Fruit fly (Drosophila melanogaster): ENCODE data around the gene pum.
A peak's percentile ranks its signal among the peaks of the same experiment; 100 is the strongest.

The pum gene

dm6 chr3R:9039448-9039847 lies 198.0 kb downstream of the pum start, which contains the start of gene neur (continued):
- no peak for TF ChIP-seq ttk (GFP tag; IDR thresholded peaks at IDR 0.05)
- no peak for TF ChIP-seq chm (GFP tag; IDR thresholded peaks at IDR 0.05)
- TF ChIP-seq CG12155 (GFP tag; optimal IDR thresholded peaks at IDR 0.05): peak; percentile 63
- no peak for TF ChIP-seq run (tag; optimal IDR thresholded peaks at IDR 0.05)
- TF ChIP-seq NfI (GFP tag; optimal IDR thresholded peaks at IDR 0.05): peak; percentile 40
- TF ChIP-seq CoRest (tag; optimal IDR thresholded peaks at IDR 0.05): peak; percentile 75
- TF ChIP-seq sc (optimal IDR thresholded peaks at IDR 0.05): no peak
- TF ChIP-seq sc (GFP tag; optimal IDR thresholded peaks at IDR 0.05): no peak
- TF ChIP-seq fru (optimal IDR thresholded peaks at IDR 0.05): no peak
- no peak for TF ChIP-seq CG31388 (GFP tag; optimal IDR thresholded peaks at IDR 0.05)
- no peak for TF ChIP-seq CG12744 (GFP tag; optimal IDR thresholded peaks at IDR 0.05)
- no peak for TF ChIP-seq HHEX (GFP tag; optimal IDR thresholded peaks at IDR 0.05)
- no peak for TF ChIP-seq CG11560 (tag; IDR thresholded peaks at IDR 0.05)
- TF ChIP-seq CG2116 (GFP tag; optimal IDR thresholded peaks at IDR 0.05): peak; percentile 54
- TF ChIP-seq CG15696 (tag; optimal IDR thresholded peaks at IDR 0.05): no peak
- no peak for TF ChIP-seq Awh (GFP tag; IDR thresholded peaks at IDR 0.05)
- peak; percentile 59; the same call in 2 of the 3 replicates for TF ChIP-seq CG6791 (GFP tag; IDR thresholded peaks at IDR 0.05; ENCODE audit: partially characterized antibody)
- peak; percentile 18 to 41 for TF ChIP-seq tll (GFP tag; optimal IDR thresholded peaks at IDR 0.05)
- TF ChIP-seq slou (GFP tag; optimal IDR thresholded peaks at IDR 0.05): no peak
- no peak for TF ChIP-seq CG15011 (GFP tag; optimal IDR thresholded peaks at IDR 0.05)
- TF ChIP-seq unpg (GFP tag; optimal IDR thresholded peaks at IDR 0.05): no peak
- peak; percentile 58; the same call in 1 of the 2 replicates for TF ChIP-seq ato (GFP tag; IDR thresholded peaks at IDR 0.05; ENCODE audit: partially characterized antibody)
- TF ChIP-seq Hr78 (GFP tag; optimal IDR thresholded peaks at IDR 0.05): no peak
- peak; percentile 28 for TF ChIP-seq CG13775 (GFP tag; optimal IDR thresholded peaks at IDR 0.05)
- TF ChIP-seq CG10147 (GFP tag; optimal IDR thresholded peaks at IDR 0.05): peak; percentile 57
- TF ChIP-seq CG12104 (GFP tag; optimal IDR thresholded peaks at IDR 0.05): peak; percentile 19
- TF ChIP-seq CG15514 (GFP tag; optimal IDR thresholded peaks at IDR 0.05): peak; percentile 51
- TF ChIP-seq CG10366 (GFP tag; IDR thresholded peaks at IDR 0.05): no peak
- TF ChIP-seq p53 (GFP tag; optimal IDR thresholded peaks at IDR 0.05): no peak
- TF ChIP-seq psq (GFP tag; optimal IDR thresholded peaks at IDR 0.05): no peak
- TF ChIP-seq CG6272 (GFP tag; IDR thresholded peaks at IDR 0.05): no peak
- TF ChIP-seq CG2875 (GFP tag; optimal IDR thresholded peaks at IDR 0.05): no peak
- TF ChIP-seq CG42726 (GFP tag; IDR thresholded peaks at IDR 0.05; ENCODE audit: partially characterized antibody): 0 out of 2 replicates have a peak, but pooled peaks have one; percentile 35
- peak; percentile 22 for TF ChIP-seq dmrt11E (tag; optimal IDR thresholded peaks at IDR 0.05)
- TF ChIP-seq CG7963 (GFP tag; IDR thresholded peaks at IDR 0.05; ENCODE audit: partially characterized antibody): peak; percentile 40; the same call in 1 of the 3 replicates
- no peak for TF ChIP-seq pita (GFP tag; optimal IDR thresholded peaks at IDR 0.05)
- no peak for TF ChIP-seq CG6765 (GFP tag; optimal IDR thresholded peaks at IDR 0.05)
- no peak for TF ChIP-seq repo (GFP tag; optimal IDR thresholded peaks at IDR 0.05)
- TF ChIP-seq CG15479 (GFP tag; optimal IDR thresholded peaks at IDR 0.05): no peak
- peak; percentile 73 for TF ChIP-seq CG14710 (tag; optimal IDR thresholded peaks at IDR 0.05)
- TF ChIP-seq nmo (GFP tag; optimal IDR thresholded peaks at IDR 0.05): peak; percentile 72
- TF ChIP-seq CG9797 (GFP tag; optimal IDR thresholded peaks at IDR 0.05): peak; percentile 88
- no peak for TF ChIP-seq CG3726 (GFP tag; IDR thresholded peaks at IDR 0.05)
- no peak for TF ChIP-seq C15 (GFP tag; IDR thresholded peaks at IDR 0.05)
- TF ChIP-seq CG14050 (GFP tag; IDR thresholded peaks at IDR 0.05): no peak
- TF ChIP-seq bowl (GFP tag; IDR thresholded peaks at IDR 0.05): no peak
- no peak for TF ChIP-seq tio (GFP tag; optimal IDR thresholded peaks at IDR 0.05)
- TF ChIP-seq CG1529 (GFP tag; optimal IDR thresholded peaks at IDR 0.05): no peak
- TF ChIP-seq so (GFP tag; IDR thresholded peaks at IDR 0.05): no peak
- peak; percentile 18 for TF ChIP-seq Meics (GFP tag; optimal IDR thresholded peaks at IDR 0.05)
- peak; percentile 74 for TF ChIP-seq Sry-δ (GFP tag; optimal IDR thresholded peaks at IDR 0.05)
